Worm (Caenorhabditis elegans) whole organism, dauer: ENCODE results near the gene Y71H2AL.2.
"Not testable (repeated sequence)": the region's sequence is repeated elsewhere in the genome, so short reads cannot be mapped to it uniquely, and the experiment has no call there.

Experiments used
- unc-62 ChIP-seq: sonication (generic microtip); optimal IDR thresholded peaks from 2 replicates; lab custom pipeline; 2017; ENCODE audit warnings: missing biosample characterization, missing genetic modification reagents, missing genetic modification characterization

The Y71H2AL.2 gene

ce11 chrIII:2686064-2686463, at the start of gene Y71H2AL.2, which contains the start of the genes Y71H2AL.4 and pbo-1:
Gene Y71H2AL.2, plus strand, starts transcription at chrIII:2686364.
Gene Y71H2AL.4, plus strand, starts transcription at chrIII:2686408.
Gene pbo-1, minus strand, starts transcription at chrIII:2686463.
- TF ChIP-seq unc-62: no peak

ce11 chrIII:2641659-2642058, 44.5 kb upstream of the Y71H2AL.2 start:
- no peak for TF ChIP-seq unc-62

- TF ChIP-seq unc-62: no peak
These were observed 38.8 kb upstream of the Y71H2AL.2 start for ce11 chrIII:2647194-2647925.

- TF ChIP-seq unc-62: no peak
These were observed 34.6 kb upstream of the Y71H2AL.2 start for ce11 chrIII:2651519-2651918.

ce11 chrIII:2652704-2653566, 33.2 kb upstream of the Y71H2AL.2 start:
- TF ChIP-seq unc-62: no peak

ce11 chrIII:2656168-2656567, 30.0 kb upstream of the Y71H2AL.2 start:
- TF ChIP-seq unc-62: no peak

- TF ChIP-seq unc-62: no peak
These were observed 28.4 kb upstream of the Y71H2AL.2 start, which contains the start of gene let-805 for ce11 chrIII:2657783-2658182. Gene let-805, plus strand, starts transcription at chrIII:2658083.

- no peak for TF ChIP-seq unc-62
These were observed 10.7 kb upstream of the Y71H2AL.2 start for ce11 chrIII:2675449-2675848.

ce11 chrIII:2676097-2676496, 10.1 kb upstream of the Y71H2AL.2 start:
- no peak for TF ChIP-seq unc-62

ce11 chrIII:2678017-2678416, 8.1 kb upstream of the Y71H2AL.2 start:
- no peak for TF ChIP-seq unc-62

- TF ChIP-seq unc-62: no peak
These were observed 6.8 kb upstream of the Y71H2AL.2 start for ce11 chrIII:2679362-2679761.

ce11 chrIII:2681559-2681958, 4.6 kb upstream of the Y71H2AL.2 start:
- no peak for TF ChIP-seq unc-62

ce11 chrIII:2683403-2683802, 2.8 kb upstream of the Y71H2AL.2 start:
- TF ChIP-seq unc-62: no peak

ce11 chrIII:2686663-2687062, 499 bp downstream of the Y71H2AL.2 start:
- TF ChIP-seq unc-62: no peak

ce11 chrIII:2687412-2687811, 1.2 kb downstream of the Y71H2AL.2 start:
- TF ChIP-seq unc-62: no peak

ce11 chrIII:2698740-2699139, 12.6 kb downstream of the Y71H2AL.2 start, which contains the start of gene slc-30A9:
Gene slc-30A9, minus strand, starts transcription at chrIII:2698817.
- TF ChIP-seq unc-62: no peak

ce11 chrIII:2699363-2699762, 13.2 kb downstream of the Y71H2AL.2 start, which contains the start of gene cox-6B:
Gene cox-6B, plus strand, starts transcription at chrIII:2699663.
- not testable (repeated sequence) for TF ChIP-seq unc-62
